Worm (Caenorhabditis elegans) whole organism, dauer: ENCODE results near the gene R05D3.3.

Source experiments
- unc-62 ChIP-seq: sonication (generic microtip); optimal IDR thresholded peaks from 2 replicates; lab custom pipeline; 2017; ENCODE audit warnings: missing biosample characterization, missing genetic modification reagents, missing genetic modification characterization

R05D3.3 gene

DNA sequence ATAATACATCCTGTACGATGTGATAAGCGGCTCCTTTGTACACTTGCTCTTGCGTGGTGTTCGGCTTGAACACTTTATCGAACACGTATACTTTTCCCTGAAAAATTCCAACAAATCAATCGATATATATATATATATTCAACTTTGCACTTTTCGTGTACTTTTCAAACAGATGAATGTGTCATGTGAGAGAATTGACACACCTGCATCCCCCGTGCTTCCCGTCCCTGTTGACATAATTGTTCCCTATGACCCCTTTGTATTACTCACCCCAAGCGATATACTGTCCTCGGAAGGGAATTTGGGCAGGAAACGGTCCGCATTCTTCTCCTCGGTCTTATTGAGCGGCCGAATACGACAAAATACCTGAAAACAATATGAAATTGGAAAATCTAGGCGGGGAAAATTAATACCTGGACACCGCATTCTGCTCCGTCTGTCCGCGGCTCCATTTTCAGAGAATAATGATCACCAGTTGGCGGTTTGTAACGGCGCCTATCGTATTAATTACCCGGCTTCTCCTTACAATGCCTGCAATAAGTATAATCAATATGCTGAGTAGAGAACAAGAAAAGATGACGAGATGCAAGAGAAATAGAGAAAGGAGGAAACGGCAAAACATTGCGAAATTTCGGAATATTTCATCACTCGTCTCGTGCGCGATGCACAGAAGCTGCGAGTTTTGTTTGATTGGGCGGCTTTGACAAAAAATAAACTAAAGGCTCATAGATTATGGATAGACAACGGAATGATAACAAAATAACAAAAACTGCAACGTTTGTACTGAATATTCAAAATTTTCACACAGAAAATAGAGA is 9.0 kb upstream of the R05D3.3 start, which contains the start of gene unc-116:
unc-116 (minus strand) TSS at position 531 of the 818 bp plus-strand sequence.
- TF ChIP-seq unc-62 (GFP tag; lab: Kevin White, UChicago) = no peak

ce11 chrIII:8355462-8355815 is 8.4 kb upstream of the R05D3.3 start:
- TF ChIP-seq unc-62 (GFP tag; lab: Kevin White, UChicago) = no peak

- no peak for TF ChIP-seq unc-62 (GFP tag; lab: Kevin White, UChicago)
Observed at ce11 chrIII:8356407-8356881, 7.4 kb upstream of the R05D3.3 start.

DNA sequence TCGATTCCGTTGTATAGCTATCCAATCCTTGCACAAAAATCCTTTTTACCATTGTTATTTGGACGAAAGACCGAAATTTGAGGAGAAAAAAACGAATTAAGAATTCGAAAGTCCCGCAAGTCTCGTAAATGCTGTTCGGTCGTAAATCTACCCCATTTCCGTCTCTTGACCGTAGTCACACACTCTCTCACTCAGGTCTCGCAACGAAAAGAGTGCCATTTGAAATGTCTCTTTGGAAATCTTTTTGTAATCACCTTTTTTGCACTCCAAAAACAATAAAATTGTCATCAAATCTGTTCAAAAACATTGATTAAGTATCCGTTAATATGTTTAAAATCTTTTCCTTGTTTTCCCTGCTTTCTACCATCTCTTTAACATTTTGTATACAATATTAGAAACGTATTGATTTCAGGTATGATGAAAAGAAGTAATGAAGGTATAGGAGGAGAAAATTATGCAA is 5.6 kb upstream of the R05D3.3 start, which contains the start of the genes R05D3.8 and rfp-1:
R05D3.8 (minus strand) TSS at position 115 of the 460 bp plus-strand sequence.
rfp-1 (plus strand) TSS at position 410 of the 460 bp plus-strand sequence.
- TF ChIP-seq unc-62 (GFP tag; lab: Kevin White, UChicago) = no peak

DNA sequence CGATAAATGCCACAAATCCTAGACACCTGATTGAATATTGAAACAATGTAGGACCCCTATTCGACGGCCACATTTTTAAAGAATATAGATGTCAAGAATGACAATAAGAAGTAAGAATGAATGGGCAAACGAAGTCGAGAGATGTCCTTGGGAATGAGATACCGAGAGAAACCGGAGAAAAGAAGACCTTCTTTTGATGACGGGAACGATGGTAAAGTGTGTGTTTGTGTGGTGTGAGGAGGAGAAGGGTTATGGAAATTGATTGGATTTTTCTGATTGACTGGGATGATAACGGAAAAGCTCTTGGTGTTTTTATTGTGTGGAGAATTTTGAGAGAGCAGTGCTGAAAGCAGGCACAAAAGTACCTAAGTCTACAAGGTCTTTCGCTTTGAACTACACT is 4.8 kb downstream of the R05D3.3 start, which contains the start of gene R05D3.9:
R05D3.9 (minus strand) TSS at position 101 of the 400 bp plus-strand sequence.
- no peak for TF ChIP-seq unc-62 (GFP tag; lab: Kevin White, UChicago)

DNA sequence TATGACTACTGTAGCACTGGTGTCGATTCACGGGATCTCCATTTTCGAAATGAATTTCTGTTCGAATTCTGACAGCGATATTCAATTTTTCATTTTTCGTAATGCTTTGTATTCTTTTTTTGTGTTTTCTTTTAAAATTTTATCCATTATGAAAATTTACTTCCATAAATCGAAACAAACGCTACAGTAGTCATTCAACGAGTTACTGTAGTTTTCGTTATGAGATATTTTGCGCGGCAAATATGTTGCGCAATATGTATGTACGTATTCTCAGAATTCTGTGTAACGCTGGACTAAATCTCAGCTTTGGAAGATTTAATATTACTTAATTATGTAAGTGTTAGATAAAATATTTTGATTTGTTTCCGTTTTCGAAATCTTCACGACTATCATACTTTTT is 5.4 kb downstream of the R05D3.3 start:
- TF ChIP-seq unc-62 (GFP tag; lab: Kevin White, UChicago) = no peak

ce11 chrIII:8370188-8370587 is 6.4 kb downstream of the R05D3.3 start:
- no peak for TF ChIP-seq unc-62 (GFP tag; lab: Kevin White, UChicago)

ce11 chrIII:8370846-8371257 is 7.0 kb downstream of the R05D3.3 start:
- TF ChIP-seq unc-62 (GFP tag; lab: Kevin White, UChicago) = no peak

ce11 chrIII:8371595-8372305 is 7.9 kb downstream of the R05D3.3 start, which contains the start of gene lmbr-1:
Gene lmbr-1, plus strand, starts transcription at chrIII:8372255.
- no peak for TF ChIP-seq unc-62 (GFP tag; lab: Kevin White, UChicago)

DNA sequence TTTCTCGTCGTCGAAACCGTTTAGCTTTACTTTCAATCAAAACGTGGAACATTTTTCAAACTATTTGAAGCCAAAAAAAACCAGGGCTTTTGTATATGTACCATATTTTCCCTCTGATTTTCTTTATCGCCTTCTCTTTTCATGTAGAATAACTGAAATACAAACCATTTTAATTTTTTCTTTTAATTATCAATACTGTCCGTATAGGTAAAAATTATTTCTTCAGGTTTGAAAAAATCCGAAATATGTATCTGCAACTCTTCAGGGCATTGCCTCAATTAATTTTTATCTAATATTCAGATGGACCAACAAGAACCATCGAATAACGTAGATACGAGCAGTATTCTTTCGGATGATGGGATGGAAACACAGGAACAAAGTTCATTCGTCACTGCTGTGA is 11.2 kb downstream of the R05D3.3 start, which contains the start of gene met-2:
met-2 (plus strand) TSS at position 301 of the 400 bp plus-strand sequence.
- TF ChIP-seq unc-62 (GFP tag; lab: Kevin White, UChicago) = no peak

ce11 chrIII:8380645-8381044 is 16.8 kb downstream of the R05D3.3 start, which contains the start of gene R05D3.12:
Gene R05D3.12, plus strand, starts transcription at chrIII:8380945.
- TF ChIP-seq unc-62 (GFP tag; lab: Kevin White, UChicago) = no peak

DNA sequence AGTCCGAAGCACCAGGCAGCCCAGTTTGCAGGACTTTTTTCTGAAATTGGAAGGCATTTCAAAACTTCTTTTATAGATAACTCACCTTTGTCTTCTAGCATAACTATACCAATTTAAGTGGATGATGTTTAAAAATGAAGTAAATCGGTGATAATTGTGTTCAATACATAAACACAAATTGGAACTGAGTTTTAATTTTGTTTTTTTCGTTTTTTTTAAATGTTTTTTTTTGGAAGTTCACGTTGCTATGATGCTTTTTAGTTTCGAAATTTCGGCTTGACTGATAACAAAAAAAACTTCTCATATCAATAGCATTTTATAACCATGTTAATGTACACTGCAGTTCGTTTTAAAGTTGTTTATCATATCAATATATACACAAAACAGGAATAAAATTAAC is 25.7 kb downstream of the R05D3.3 start, which contains the start of gene ZK353.4:
ZK353.4 (minus strand) TSS at position 101 of the 400 bp plus-strand sequence.
- TF ChIP-seq unc-62 (GFP tag; lab: Kevin White, UChicago) = no peak

DNA sequence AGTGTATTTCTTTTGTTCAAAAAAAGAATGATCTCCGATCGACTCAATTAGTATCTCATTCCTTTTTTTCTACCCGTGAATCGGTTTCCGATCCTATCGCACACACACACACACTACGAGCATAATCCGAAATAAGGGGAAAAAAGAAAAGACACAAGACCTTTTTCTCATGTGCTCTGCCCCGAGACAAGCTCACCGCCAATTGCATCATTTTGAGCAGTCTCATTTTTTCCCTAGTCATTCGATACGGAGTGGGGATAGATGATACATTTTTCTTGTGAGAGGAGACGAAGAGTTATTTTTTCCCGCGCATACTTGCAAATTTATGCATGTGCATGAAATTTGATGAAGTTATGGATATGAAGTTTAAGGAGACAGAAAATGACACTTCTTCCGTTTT is 28.5 kb downstream of the R05D3.3 start:
- no peak for TF ChIP-seq unc-62 (GFP tag; lab: Kevin White, UChicago)

- no peak for TF ChIP-seq unc-62 (GFP tag; lab: Kevin White, UChicago)
Observed at ce11 chrIII:8394374-8395302, 30.8 kb downstream of the R05D3.3 start, which contains the start of gene ZK353.10. Gene ZK353.10, minus strand, starts transcription at chrIII:8394424.
